Worm (Caenorhabditis elegans): ENCODE results near the gene ZC8.6.
A peak's percentile ranks its signal among the peaks of the same experiment; 100 is the strongest.

ZC8.6 gene

DNA sequence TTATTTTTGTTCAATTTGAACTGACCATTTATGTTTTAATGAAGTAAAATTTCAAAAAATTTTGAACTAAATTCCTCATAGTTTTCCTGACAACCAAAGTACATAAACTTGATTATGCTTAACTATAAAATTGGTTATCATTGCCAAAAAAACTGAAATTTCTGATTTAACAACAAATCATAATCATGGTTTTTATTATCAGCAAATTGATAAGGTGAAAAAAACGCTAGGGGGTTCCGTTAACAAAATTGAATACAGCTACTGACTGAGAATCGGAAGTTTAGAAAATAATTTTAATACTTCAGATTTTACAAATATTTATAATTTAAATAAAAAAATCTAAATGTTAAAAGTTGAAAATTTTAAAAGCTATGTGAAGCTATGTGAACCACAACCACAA is 9.6 kb upstream of the ZC8.6 start:
- TF ChIP-seq madf-10 (tag; optimal IDR thresholded peaks at IDR 0.05) (no peak), nhr-80 (tag; optimal IDR thresholded peaks at IDR 0.05) (peak; percentile 8)

DNA sequence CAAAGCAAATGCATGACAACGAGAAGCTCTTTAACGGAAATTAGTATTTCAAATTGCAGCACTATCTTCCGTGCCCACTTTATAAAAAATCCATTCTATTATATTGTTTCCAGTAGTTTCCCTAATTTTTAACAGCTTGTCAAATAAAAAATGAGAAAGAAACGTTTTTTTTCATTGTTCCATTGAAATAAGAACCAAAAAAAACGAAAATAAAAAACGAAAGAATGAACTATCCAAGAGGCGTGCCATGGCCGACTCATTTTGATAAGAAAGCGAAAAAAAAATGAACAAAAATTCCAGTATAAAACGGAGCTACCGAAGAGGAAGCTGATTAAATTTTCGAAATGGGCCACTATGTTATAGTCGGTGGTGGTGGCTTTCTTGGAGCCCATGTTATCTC is 7.5 kb upstream of the ZC8.6 start, which contains the start of gene hsd-2:
Gene hsd-2, plus strand, starts transcription at position 301 of the 400 bp plus-strand sequence.
- TF ChIP-seq ztf-3 (GFP tag; optimal IDR thresholded peaks at IDR 0.05) (no peak), zim-3 (tag; optimal IDR thresholded peaks at IDR 0.05) (no peak)

DNA sequence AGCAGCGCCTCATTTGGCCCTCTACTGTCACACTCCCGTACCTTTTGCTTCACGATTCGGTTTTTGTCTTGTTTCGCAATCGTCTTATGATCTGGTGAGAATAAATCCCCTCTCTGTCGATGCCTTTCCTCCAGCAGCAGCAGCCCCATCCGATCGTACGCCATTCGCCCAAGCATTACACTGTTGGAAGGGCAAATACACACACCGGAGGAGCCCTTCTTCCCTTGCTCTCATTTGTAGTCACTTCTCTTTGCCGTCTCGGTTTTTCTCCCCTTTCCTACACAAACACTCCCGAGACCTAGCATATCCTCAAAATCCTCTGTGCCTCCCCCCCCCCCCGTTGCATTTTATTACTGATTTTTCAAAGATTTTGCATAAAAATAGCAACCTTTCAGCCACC is 1.5 kb upstream of the ZC8.6 start, which contains the start of gene set-30:
Gene set-30, plus strand, starts transcription at position 396 of the 400 bp plus-strand sequence.
- TF ChIP-seq egl-18 (GFP tag; IDR thresholded peaks at IDR 0.05) (no peak), zfh-2 (GFP tag; conservative IDR thresholded peaks at IDR 0.05) (peak; percentile 56; the same call in 1 of the 2 replicates)

DNA sequence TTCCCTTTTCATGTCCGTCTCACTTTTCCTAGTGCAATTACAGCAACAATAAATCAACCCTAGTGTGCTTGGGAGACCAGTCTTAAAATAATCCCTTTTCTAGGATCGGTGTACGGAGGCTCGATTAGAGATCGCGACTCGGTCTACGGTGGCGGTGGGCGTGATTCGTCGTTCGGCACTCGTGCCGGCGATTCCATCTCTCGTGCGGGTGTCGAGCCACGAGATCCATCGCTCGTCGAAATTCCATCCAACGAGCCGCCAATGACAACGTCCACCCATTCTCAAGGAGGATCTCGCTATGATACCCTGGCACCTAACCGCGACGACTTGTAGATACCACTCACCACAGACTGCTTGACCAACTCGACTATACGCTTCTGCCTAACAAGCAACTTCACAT is 4.9 kb downstream of the ZC8.6 start:
- 0 out of 2 replicates have a peak, but pooled peaks have one; percentile 4 for TF ChIP-seq bed-1 (GFP tag; IDR thresholded peaks at IDR 0.05)
- peak; percentile 82 for TF ChIP-seq zfh-2 (GFP tag; conservative IDR thresholded peaks at IDR 0.05)
- no peak for TF ChIP-seq madf-10 (tag; optimal IDR thresholded peaks at IDR 0.05)
- TF ChIP-seq madf-8 (GFP tag; conservative IDR thresholded peaks at IDR 0.05): no peak
- no peak for TF ChIP-seq ztf-28 (GFP tag; IDR thresholded peaks at IDR 0.05)

DNA sequence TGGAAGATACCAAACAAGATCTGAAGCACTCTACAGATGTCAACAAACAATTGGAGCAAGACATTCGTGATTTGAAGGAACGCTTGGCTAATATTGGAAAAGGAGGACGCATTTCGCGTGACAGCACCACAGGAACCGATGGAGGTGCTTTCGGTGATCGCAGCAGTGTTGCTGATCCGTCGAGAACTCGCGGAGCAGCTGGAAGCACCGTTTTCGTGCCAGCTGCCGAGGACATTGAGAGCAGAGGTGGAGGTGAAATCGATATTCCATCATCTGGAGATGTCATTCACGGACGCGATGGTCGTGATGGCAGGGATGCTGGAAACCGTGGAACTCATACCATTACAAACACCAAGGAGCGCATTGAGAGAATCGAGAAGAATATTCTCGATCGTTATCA is 9.8 kb downstream of the ZC8.6 start:
- TF ChIP-seq let-607 (tag; optimal IDR thresholded peaks at IDR 0.05): no peak
- TF ChIP-seq dpff-1 (tag; optimal IDR thresholded peaks at IDR 0.05): no peak
- peak; percentile 59; the same call in 1 of the 2 replicates for TF ChIP-seq zfh-2 (GFP tag; conservative IDR thresholded peaks at IDR 0.05)
- no peak for TF ChIP-seq Y67H2A.10 (GFP tag; conservative IDR thresholded peaks at IDR 0.05)
- no peak for TF ChIP-seq F39B2.1 (GFP tag; IDR thresholded peaks at IDR 0.05)
- TF ChIP-seq dox-1 (GFP tag; IDR thresholded peaks at IDR 0.05): no peak

DNA sequence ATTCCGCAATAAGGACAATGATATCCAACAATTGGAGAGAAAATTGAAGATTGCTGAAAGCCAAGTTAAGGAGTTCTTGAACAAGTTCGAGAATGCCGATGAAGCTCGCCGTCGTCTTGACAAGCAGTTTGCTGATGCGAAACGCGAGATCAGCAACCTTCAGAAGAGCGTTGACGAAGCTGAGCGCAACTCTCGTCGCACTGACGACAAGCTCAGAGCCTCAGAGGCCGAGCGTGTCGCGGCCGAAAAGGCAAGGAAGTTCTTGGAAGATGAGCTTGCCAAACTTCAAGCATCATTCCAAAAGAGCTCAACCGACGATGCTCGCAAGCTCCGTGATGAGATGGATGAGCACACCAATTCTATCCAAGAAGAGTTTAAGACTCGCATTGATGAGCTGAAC is 11.0 kb downstream of the ZC8.6 start:
- no peak for TF ChIP-seq egl-18 (GFP tag; IDR thresholded peaks at IDR 0.05)
- TF ChIP-seq snpc-1.1 (tag; optimal IDR thresholded peaks at IDR 0.05; ENCODE audit: insufficient read depth): no peak
- TF ChIP-seq zfh-2 (GFP tag; conservative IDR thresholded peaks at IDR 0.05): peak; percentile 58
- TF ChIP-seq ceh-79 (tag; optimal IDR thresholded peaks at IDR 0.05): no peak
- no peak for TF ChIP-seq ama-1 (optimal IDR thresholded peaks at IDR 0.05)
- no peak for TF ChIP-seq ama-1 (GFP tag; optimal IDR thresholded peaks at IDR 0.05)
- TF ChIP-seq mxl-1 (tag; optimal IDR thresholded peaks at IDR 0.05): no peak
- no peak for TF ChIP-seq bed-2 (GFP tag; IDR thresholded peaks at IDR 0.05)

DNA sequence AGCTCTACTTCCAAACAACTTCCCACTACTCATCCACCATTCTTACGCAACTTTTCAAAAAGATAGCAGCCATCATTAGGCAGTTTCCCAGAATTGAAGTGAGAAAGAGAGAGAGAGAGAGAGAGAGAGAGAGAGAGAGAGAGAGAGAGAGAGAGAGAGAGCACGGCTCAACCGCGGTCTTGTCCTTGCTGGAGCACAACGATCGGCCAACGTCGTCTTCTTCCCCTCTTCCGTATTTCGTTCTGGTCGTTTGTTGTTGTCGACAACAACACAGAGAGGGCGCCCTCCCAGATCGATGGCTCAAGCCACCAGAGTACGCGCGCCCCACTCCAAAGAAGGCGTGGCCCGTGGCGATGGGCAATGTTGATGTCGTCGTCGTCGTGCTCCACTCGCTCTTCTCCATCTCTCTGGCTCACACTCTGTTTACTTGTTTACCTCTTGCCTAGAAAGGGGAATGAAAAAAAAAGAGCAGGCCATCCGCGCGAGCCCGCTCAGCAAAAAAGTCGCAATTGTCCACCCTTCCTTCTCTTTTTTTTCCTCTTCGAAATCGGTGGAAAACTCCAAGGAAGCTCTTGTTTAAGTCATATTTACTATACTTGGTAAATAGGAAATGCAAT is 15.3 kb downstream of the ZC8.6 start:
- peak; percentile 46; the same call in 1 of the 2 replicates for TF ChIP-seq nfyb-1 (GFP tag; IDR thresholded peaks at IDR 0.05)
- TF ChIP-seq mes-4 (tag; optimal IDR thresholded peaks at IDR 0.05): no peak
- no peak for TF ChIP-seq akir-1 (GFP tag; optimal IDR thresholded peaks at IDR 0.05)
- TF ChIP-seq zfh-2 (GFP tag; conservative IDR thresholded peaks at IDR 0.05): peak; percentile 91
- TF ChIP-seq F23B12.7 (tag; optimal IDR thresholded peaks at IDR 0.05; ENCODE audit: insufficient read depth): no peak
- TF ChIP-seq ekl-4 (GFP tag; IDR thresholded peaks at IDR 0.05): peak; percentile 44; the same call in 1 of the 2 replicates
- 0 out of 2 replicates have a peak, but pooled peaks have one; percentile 13 for TF ChIP-seq egrh-3 (GFP tag; IDR thresholded peaks at IDR 0.05)
- TF ChIP-seq hmg-1.2 (GFP tag; IDR thresholded peaks at IDR 0.05): no peak; the same call in 1 of the 2 replicates
- no peak for TF ChIP-seq gei-17 (GFP tag; optimal IDR thresholded peaks at IDR 0.05)
- no peak for TF ChIP-seq F49E8.2 (tag; optimal IDR thresholded peaks at IDR 0.05; ENCODE audit: insufficient read depth)
- peak; percentile 62 for TF ChIP-seq K12H6.12 (tag; optimal IDR thresholded peaks at IDR 0.05)
- peak; percentile 22 for TF ChIP-seq lin-40 (tag; optimal IDR thresholded peaks at IDR 0.05)
- no peak for TF ChIP-seq egl-44 (GFP tag; IDR thresholded peaks at IDR 0.05)
- TF ChIP-seq chd-7 (tag; optimal IDR thresholded peaks at IDR 0.05): peak; percentile 40
- no peak for TF ChIP-seq ceh-40 (GFP tag; IDR thresholded peaks at IDR 0.05)
- no peak for TF ChIP-seq ceh-91 (GFP tag; IDR thresholded peaks at IDR 0.05)
- peak; percentile 19; the same call in 1 of the 2 replicates for TF ChIP-seq mcd-1 (GFP tag; IDR thresholded peaks at IDR 0.05)
- peak; percentile 54 for TF ChIP-seq ceh-27 (GFP tag; optimal IDR thresholded peaks at IDR 0.05)

Data from whole organism, young adult.